Fruit fly (Drosophila melanogaster) whole organism, embryonic: ENCODE measurements around the gene fal.

ENCODE experiments used
- Atf-2 ChIP-seq: fragments of 200-800 bp; sonication (Bioruptor generic); optimal IDR thresholded peaks from 2 replicates; lab custom pipeline; 2016; ENCODE audit warnings: missing biosample characterization, missing genetic modification characterization
- Atf3 ChIP-seq: fragments of 200-800 bp; sonication (Bioruptor generic); optimal IDR thresholded peaks from 3 replicates; lab custom pipeline; 2016; ENCODE audit warnings: missing biosample characterization, missing genetic modification characterization
- CG11504 ChIP-seq: fragments of 200-800 bp; sonication (Bioruptor generic); optimal IDR thresholded peaks from 3 replicates; lab custom pipeline; 2019; ENCODE audit warnings: missing biosample characterization, mild to moderate bottlenecking, missing genetic modification characterization, moderate library complexity
- CG13287 ChIP-seq: fragments of 200-800 bp; sonication (Bioruptor generic); IDR thresholded peaks from 2 replicates; pipeline ENCODE4 v1.3.6; 2022; ENCODE audit warnings: missing biosample characterization, missing genetic modification characterization; ENCODE audit not compliant: partially characterized antibody
- CG16815 ChIP-seq: fragments of 200-800 bp; sonication (Bioruptor generic); optimal IDR thresholded peaks from 3 replicates; lab custom pipeline; 2017; ENCODE audit warnings: missing biosample characterization, mild to moderate bottlenecking, missing genetic modification characterization
- CG17359 ChIP-seq: fragments of 200-800 bp; sonication (Bioruptor generic); optimal IDR thresholded peaks from 3 replicates; lab custom pipeline; 2018; ENCODE audit warnings: missing biosample characterization, mild to moderate bottlenecking, missing genetic modification characterization, moderate library complexity
- CG17361 ChIP-seq: fragments of 200-800 bp; sonication (Bioruptor generic); IDR thresholded peaks from 3 replicates; pipeline ENCODE4 v1.3.6; 2022; ENCODE audit warnings: missing biosample characterization, missing genetic modification characterization
- CG2120 ChIP-seq: fragments of 200-800 bp; sonication (Bioruptor generic); optimal IDR thresholded peaks from 3 replicates; lab custom pipeline; 2016; ENCODE audit warnings: missing biosample characterization, missing genetic modification characterization
- CG2199 ChIP-seq: fragments of 200-800 bp; sonication (Bioruptor generic); IDR thresholded peaks from 3 replicates; pipeline ENCODE4 v1.3.6; 2022; ENCODE audit warnings: missing biosample characterization, missing genetic modification characterization
- CG2678 ChIP-seq: fragments of 200-800 bp; sonication (Bioruptor generic); optimal IDR thresholded peaks from 3 replicates; lab custom pipeline; 2019; ENCODE audit warnings: missing biosample characterization, mild to moderate bottlenecking, missing genetic modification characterization, moderate library complexity
- CG2889 ChIP-seq: fragments of 200-800 bp; sonication (Bioruptor generic); IDR thresholded peaks from 3 replicates; pipeline ENCODE4 v1.3.6; 2022; ENCODE audit warnings: missing biosample characterization, missing genetic modification characterization
- CG3407 ChIP-seq: fragments of 200-800 bp; sonication (Bioruptor generic); optimal IDR thresholded peaks from 2 replicates; lab custom pipeline; 2018; ENCODE audit warnings: missing biosample characterization, mild to moderate bottlenecking, missing genetic modification characterization
- CG3726 ChIP-seq: fragments of 200-800 bp; sonication (Bioruptor generic); IDR thresholded peaks from 3 replicates; pipeline ENCODE4, ENCODE4 v1.3.6; 2022; ENCODE audit warnings: missing biosample characterization, missing genetic modification characterization
- CG3838 ChIP-seq: fragments of 200-800 bp; sonication (Bioruptor generic); optimal IDR thresholded peaks from 3 replicates; lab custom pipeline; 2016; ENCODE audit warnings: missing biosample characterization, missing genetic modification characterization
- CG5953 ChIP-seq: fragments of 200-800 bp; sonication (Bioruptor generic); IDR thresholded peaks from 2 replicates; pipeline ENCODE4 v1.3.6; 2022; ENCODE audit warnings: missing biosample characterization, missing genetic modification characterization
- CG6689 ChIP-seq: fragments of 200-800 bp; sonication (Bioruptor generic); IDR thresholded peaks from 2 replicates; pipeline ENCODE4 v1.3.6; 2022; ENCODE audit warnings: missing biosample characterization, missing genetic modification characterization
- CG6791 ChIP-seq: fragments of 200-800 bp; sonication (Bioruptor generic); IDR thresholded peaks from 3 replicates; pipeline ENCODE4 v1.3.6; 2022; ENCODE audit warnings: missing biosample characterization, missing genetic modification characterization; ENCODE audit not compliant: partially characterized antibody
- CTCF ChIP-seq: fragments of 200-800 bp; sonication (Bioruptor generic); optimal IDR thresholded peaks from 2 replicates; lab custom pipeline; 2017; ENCODE audit warnings: missing biosample characterization, mild to moderate bottlenecking, missing genetic modification characterization, moderate library complexity
- Dref ChIP-seq: fragments of 200-800 bp; sonication (Bioruptor generic); IDR thresholded peaks from 2 replicates; pipeline ENCODE4 v1.3.6; 2022; ENCODE audit warnings: missing biosample characterization, missing genetic modification characterization
- ERR ChIP-seq: fragments of 200-800 bp; sonication (Bioruptor generic); optimal IDR thresholded peaks from 2 replicates; lab custom pipeline; 2016; ENCODE audit warnings: missing biosample characterization, missing genetic modification characterization
- Gug ChIP-seq: fragments of 200-800 bp; sonication (Bioruptor generic); IDR thresholded peaks from 4 replicates; pipeline ENCODE4 v1.3.6; 2022; ENCODE audit warnings: missing biosample characterization, missing genetic modification characterization
- HLH4C ChIP-seq: fragments of 200-800 bp; sonication (Bioruptor generic); IDR thresholded peaks from 3 replicates; pipeline ENCODE4 v1.3.6; 2022; ENCODE audit warnings: missing biosample characterization, missing genetic modification characterization; ENCODE audit not compliant: partially characterized antibody
- Kr ChIP-seq: fragments of 200-800 bp; sonication (Bioruptor generic); optimal IDR thresholded peaks from 2 replicates; lab custom pipeline; 2017; ENCODE audit warnings: missing biosample characterization, mild to moderate bottlenecking, missing genetic modification characterization
- Lhr ChIP-seq: fragments of 200-800 bp; sonication (Bioruptor generic); optimal IDR thresholded peaks from 3 replicates; lab custom pipeline; 2017; ENCODE audit warnings: mild to moderate bottlenecking, missing biosample characterization, missing genetic modification reagents, missing genetic modification characterization
- Mes4 ChIP-seq: fragments of 200-800 bp; sonication (Bioruptor generic); optimal IDR thresholded peaks from 2 replicates; lab custom pipeline; 2016; ENCODE audit warnings: missing biosample characterization, missing genetic modification characterization
- Nf-YA ChIP-seq: fragments of 200-800 bp; sonication (Bioruptor generic); IDR thresholded peaks from 2 replicates; pipeline ENCODE4 v1.3.6; 2022; ENCODE audit warnings: missing biosample characterization, missing genetic modification characterization
- Sox102F ChIP-seq: fragments of 200-800 bp; sonication (Bioruptor generic); optimal IDR thresholded peaks from 2 replicates; lab custom pipeline; 2018; ENCODE audit warnings: missing biosample characterization, mild to moderate bottlenecking, missing genetic modification characterization, moderate library complexity
- Xrp1 ChIP-seq: fragments of 200-800 bp; sonication (Bioruptor generic); IDR thresholded peaks from 2 replicates; pipeline ENCODE4 v1.3.6; 2022; ENCODE audit warnings: missing biosample characterization, missing genetic modification characterization
- bbx ChIP-seq: fragments of 200-800 bp; sonication (Bioruptor generic); IDR thresholded peaks from 2 replicates; pipeline ENCODE4 v1.3.6; 2022; ENCODE audit warnings: missing biosample characterization, missing genetic modification characterization; ENCODE audit not compliant: partially characterized antibody
- ci ChIP-seq: fragments of 200-800 bp; sonication (Bioruptor generic); IDR thresholded peaks from 3 replicates; pipeline ENCODE4 v1.3.6; 2022; ENCODE audit warnings: missing biosample characterization, missing genetic modification characterization
- corto ChIP-seq: fragments of 200-800 bp; sonication (Bioruptor generic); optimal IDR thresholded peaks from 2 replicates; lab custom pipeline; 2016; ENCODE audit warnings: missing biosample characterization, mild to moderate bottlenecking, missing genetic modification characterization, moderate library complexity
- crc ChIP-seq: fragments of 200-800 bp; sonication (Bioruptor generic); optimal IDR thresholded peaks from 2 replicates; lab custom pipeline; 2016; ENCODE audit warnings: missing biosample characterization, missing genetic modification characterization
- dan ChIP-seq: fragments of 200-800 bp; sonication (Bioruptor generic); IDR thresholded peaks from 2 replicates; pipeline ENCODE4 v1.3.6; 2022; ENCODE audit warnings: missing biosample characterization, missing genetic modification characterization
- dimm ChIP-seq: fragments of 200-800 bp; sonication (Bioruptor generic); IDR thresholded peaks from 2 replicates; pipeline ENCODE4 v1.3.6; 2022; ENCODE audit warnings: missing biosample characterization, missing genetic modification characterization
- dmrt11E ChIP-seq: fragments of 200-800 bp; sonication (Bioruptor generic); optimal IDR thresholded peaks from 3 replicates; lab custom pipeline; 2018; ENCODE audit warnings: missing biosample characterization, mild to moderate bottlenecking, missing genetic modification characterization, moderate library complexity
- dpn ChIP-seq, 2 experiments: fragments of 200-800 bp; sonication (Bioruptor generic); optimal IDR thresholded peaks; 3 replicates each; lab custom pipeline; 2016; ENCODE audit warnings: missing biosample characterization in 2 of 2, missing genetic modification characterization in 2 of 2
- dysf ChIP-seq: fragments of 200-800 bp; sonication (Bioruptor generic); IDR thresholded peaks from 3 replicates; pipeline ENCODE4 v1.3.6; 2022; ENCODE audit warnings: missing biosample characterization, missing genetic modification characterization
- fd96Cb ChIP-seq: fragments of 200-800 bp; sonication (Bioruptor generic); optimal IDR thresholded peaks from 2 replicates; lab custom pipeline; 2018; ENCODE audit warnings: missing biosample characterization, mild to moderate bottlenecking, missing genetic modification characterization, moderate library complexity
- grau ChIP-seq: fragments of 200-800 bp; optimal IDR thresholded peaks from 3 replicates; lab custom pipeline; 2019; ENCODE audit warnings: missing biosample characterization, mild to moderate bottlenecking, missing genetic modification characterization, moderate library complexity
- gro ChIP-seq: fragments of 200-800 bp; sonication (Bioruptor generic); optimal IDR thresholded peaks from 2 replicates; lab custom pipeline; 2016; ENCODE audit warnings: missing biosample characterization, missing genetic modification characterization
- ind ChIP-seq: fragments of 200-800 bp; sonication (Bioruptor generic); optimal IDR thresholded peaks from 3 replicates; lab custom pipeline; 2016; ENCODE audit warnings: missing biosample characterization, missing genetic modification characterization
- jing ChIP-seq: fragments of 200-800 bp; sonication (Bioruptor generic); optimal IDR thresholded peaks from 2 replicates; lab custom pipeline; 2018; ENCODE audit warnings: missing biosample characterization, mild to moderate bottlenecking, missing genetic modification characterization
- nerfin-1 ChIP-seq: fragments of 200-800 bp; sonication (Bioruptor generic); optimal IDR thresholded peaks from 3 replicates; lab custom pipeline; 2019; ENCODE audit warnings: missing biosample characterization, mild to moderate bottlenecking, missing genetic modification characterization, moderate library complexity
- phol ChIP-seq: fragments of 200-800 bp; sonication (Bioruptor generic); optimal IDR thresholded peaks from 3 replicates; lab custom pipeline; 2018; ENCODE audit warnings: missing biosample characterization, mild to moderate bottlenecking, missing genetic modification characterization, moderate library complexity
- repo ChIP-seq: fragments of 200-800 bp; sonication (Bioruptor generic); optimal IDR thresholded peaks from 2 replicates; lab custom pipeline; 2016; ENCODE audit warnings: missing biosample characterization, missing genetic modification characterization
- ro ChIP-seq: fragments of 200-800 bp; sonication (Bioruptor generic); IDR thresholded peaks from 2 replicates; pipeline ENCODE4 v1.3.6; 2022; ENCODE audit warnings: missing biosample characterization, missing genetic modification characterization
- tgo ChIP-seq: fragments of 200-800 bp; sonication (Bioruptor generic); IDR thresholded peaks from 3 replicates; pipeline ENCODE4 v1.3.6; 2022; ENCODE audit warnings: missing biosample characterization, missing genetic modification characterization

The fal gene

DNA sequence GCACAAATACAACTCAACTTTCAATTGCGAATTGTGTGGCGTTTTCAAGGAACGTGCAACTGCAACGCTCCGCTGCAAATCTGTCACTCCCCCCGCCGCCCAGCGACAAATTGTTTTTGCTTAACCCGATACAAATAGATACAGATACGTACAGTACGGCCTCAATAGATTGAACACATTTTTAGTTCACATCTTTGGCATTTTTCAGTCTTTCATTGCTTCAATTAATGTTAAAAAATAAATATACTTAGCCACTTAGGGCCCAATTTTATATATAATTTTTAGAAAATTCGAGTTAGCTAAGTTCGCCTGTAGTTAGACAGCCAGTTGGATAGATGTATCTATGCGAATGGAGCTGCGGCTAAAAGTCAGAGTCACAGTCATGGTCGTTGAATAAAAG, 31.7 kb downstream of the fal start (continued):
- TF ChIP-seq Atf-2 (GFP tag; lab: Kevin White, UChicago) (no peak), jing (no peak), grau (tag; lab: Kevin White, UChicago) (peak; percentile 68), fd96Cb (tag; lab: Kevin White, UChicago) (peak; percentile 6), CG5953 (GFP tag; lab: Robert Waterston, UW) (0 out of 2 replicates have a peak, but pooled peaks have one; percentile 32), CG16815 (GFP tag; lab: Kevin White, UChicago) (peak; percentile 4), CG6689 (GFP tag; lab: Robert Waterston, UW) (peak; percentile 45; the same call in 1 of the 2 replicates), CG17361 (GFP tag; lab: Robert Waterston, UW) (0 out of 3 replicates have a peak, but pooled peaks have one; percentile 20), bbx (no peak), CG2889 (0 out of 3 replicates have a peak, but pooled peaks have one; percentile 8), CG3726 (GFP tag; lab: Robert Waterston, UW) (no peak), tgo (GFP tag; lab: Robert Waterston, UW) (peak; percentile 32; the same call in 2 of the 3 replicates), dan (GFP tag; lab: Robert Waterston, UW) (no peak), dimm (GFP tag; lab: Robert Waterston, UW) (no peak), ci (GFP tag; lab: Robert Waterston, UW) (0 out of 3 replicates have a peak, but pooled peaks have one; percentile 51), dpn (GFP tag; optimal IDR thresholded peaks at IDR 0.05; lab: Kevin White, UChicago) (peak in 1 of 2 experiments; percentile 5), crc (GFP tag; lab: Kevin White, UChicago) (no peak), CG17359 (peak; percentile 13), dmrt11E (peak; percentile 18), nerfin-1 (tag; lab: Kevin White, UChicago) (no peak), Lhr (GFP tag; lab: Kevin White, UChicago) (no peak), CG2120 (GFP tag; lab: Kevin White, UChicago) (peak; percentile 17), Nf-YA (no peak), ind (GFP tag; lab: Kevin White, UChicago) (peak; percentile 24), CG11504 (tag; lab: Kevin White, UChicago) (peak; percentile 62), Xrp1 (peak; percentile 36; the same call in 1 of the 2 replicates), Gug (peak; percentile 16; the same call in 1 of the 4 replicates), Sox102F (GFP tag; lab: Kevin White, UChicago) (peak; percentile 58), dysf (GFP tag; lab: Robert Waterston, UW) (0 out of 3 replicates have a peak, but pooled peaks have one; percentile 36), phol (tag; lab: Kevin White, UChicago) (peak; percentile 16), CG2199 (GFP tag; lab: Robert Waterston, UW) (no peak)

DNA sequence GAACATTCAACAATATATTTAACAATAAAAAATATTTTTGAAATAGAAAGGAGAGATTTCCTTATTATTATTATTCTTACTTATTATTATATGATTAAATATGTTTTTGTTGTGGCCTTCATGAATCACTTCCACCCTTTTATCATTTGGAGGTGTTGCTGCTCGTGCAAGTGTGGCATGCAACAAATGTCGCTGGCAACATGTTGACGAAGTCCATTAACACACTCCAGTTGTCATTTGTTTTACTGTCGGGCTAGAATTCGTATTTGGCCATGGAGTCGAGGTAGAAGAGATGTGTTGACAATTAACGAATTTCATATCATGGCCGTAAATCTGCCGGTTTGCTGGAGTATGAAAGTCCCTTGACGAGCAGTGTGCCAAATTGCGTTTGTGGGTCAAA, 32.9 kb downstream of the fal start:
- TF ChIP-seq CG11504 (tag; lab: Kevin White, UChicago) (peak; percentile 90), CG6791 (GFP tag; lab: Robert Waterston, UW) (no peak), CG2199 (GFP tag; lab: Robert Waterston, UW) (no peak), Mes4 (no peak), ro (GFP tag; lab: Robert Waterston, UW) (no peak), Kr (GFP tag; lab: Kevin White, UChicago) (no peak), ERR (no peak)

DNA sequence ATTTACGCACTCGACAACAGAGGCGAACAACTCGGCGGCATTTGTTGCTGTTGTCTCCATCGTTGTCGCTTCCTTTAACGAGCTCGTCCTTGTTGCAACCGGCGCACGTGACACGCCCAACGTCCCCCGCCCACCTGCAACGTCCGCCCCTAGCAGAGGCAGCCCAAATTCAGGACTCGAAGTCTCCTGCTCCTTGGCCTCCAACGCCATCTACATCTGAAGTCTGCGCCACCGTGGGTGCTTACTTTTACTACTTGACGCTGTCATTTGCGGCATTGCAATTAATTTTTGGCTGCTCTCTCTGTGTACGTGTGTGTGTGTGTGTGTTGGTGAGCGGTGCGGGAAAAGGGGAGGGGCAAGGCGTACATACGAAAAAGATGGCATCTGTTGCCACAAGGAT, 33.7 kb downstream of the fal start:
- TF ChIP-seq HLH4C (GFP tag; lab: Robert Waterston, UW), result no peak
- no peak for TF ChIP-seq corto (GFP tag; lab: Kevin White, UChicago)
- no peak for TF ChIP-seq repo (GFP tag; lab: Kevin White, UChicago)
- no peak for TF ChIP-seq CG3838 (GFP tag; lab: Kevin White, UChicago)
- TF ChIP-seq CG3407 (GFP tag; lab: Kevin White, UChicago), result no peak
- TF ChIP-seq CG13287 (GFP tag; lab: Robert Waterston, UW), result no peak
- TF ChIP-seq Atf3 (GFP tag; lab: Kevin White, UChicago), result no peak
- no peak for TF ChIP-seq gro (GFP tag; lab: Kevin White, UChicago)
- peak; percentile 58 for TF ChIP-seq CTCF (GFP tag; lab: Kevin White, UChicago)
- 0 out of 2 replicates have a peak, but pooled peaks have one; percentile 3 for TF ChIP-seq Dref (GFP tag; lab: Robert Waterston, UW)
- no peak for TF ChIP-seq CG2678 (tag; lab: Kevin White, UChicago)
